Fruit fly (Drosophila melanogaster) whole organism, embryonic: Measurements from ENCODE around the gene CG15642.

ENCODE experiments used
- Atf6 ChIP-seq: fragments of 200-800 bp; sonication (Bioruptor generic); IDR thresholded peaks from 2 replicates; pipeline ENCODE4 v1.3.6; 2022; ENCODE audit warnings: missing biosample characterization, missing genetic modification characterization
- B-H2 ChIP-seq: fragments of 200-800 bp; sonication (Bioruptor generic); optimal IDR thresholded peaks from 2 replicates; lab custom pipeline; 2018; ENCODE audit warnings: missing biosample characterization, mild to moderate bottlenecking, missing genetic modification characterization
- BEAF-32 ChIP-seq: fragments of 200-800 bp; sonication (Bioruptor generic); optimal IDR thresholded peaks from 3 replicates; lab custom pipeline; 2017; ENCODE audit warnings: missing biosample characterization, missing genetic modification characterization, mild to moderate bottlenecking, moderate library complexity, missing genetic modification reagents
- CG10209 ChIP-seq: fragments of 200-800 bp; sonication (Bioruptor generic); optimal IDR thresholded peaks from 3 replicates; lab custom pipeline; 2017; ENCODE audit warnings: missing biosample characterization, mild to moderate bottlenecking, missing genetic modification characterization, missing genetic modification reagents
- CG10543 ChIP-seq: fragments of 200-800 bp; sonication (Bioruptor generic); optimal IDR thresholded peaks from 3 replicates; lab custom pipeline; 2017; ENCODE audit warnings: missing biosample characterization, mild to moderate bottlenecking, missing genetic modification characterization, moderate library complexity
- CG11696 ChIP-seq: fragments of 200-800 bp; sonication (Bioruptor generic); IDR thresholded peaks from 2 replicates; pipeline ENCODE4 v1.3.6; 2022; ENCODE audit warnings: missing biosample characterization, missing genetic modification characterization
- CG12155 ChIP-seq: fragments of 200-800 bp; sonication (Bioruptor generic); optimal IDR thresholded peaks from 3 replicates; lab custom pipeline; 2016; ENCODE audit warnings: missing biosample characterization, missing genetic modification characterization
- CG12299 ChIP-seq: fragments of 200-800 bp; sonication (Bioruptor generic); optimal IDR thresholded peaks from 2 replicates; lab custom pipeline; 2018; ENCODE audit warnings: missing biosample characterization, mild to moderate bottlenecking, missing genetic modification characterization
- CG12769 ChIP-seq: fragments of 200-800 bp; sonication (Bioruptor generic); optimal IDR thresholded peaks from 2 replicates; lab custom pipeline; 2019; ENCODE audit warnings: missing biosample characterization, mild to moderate bottlenecking, missing genetic modification characterization, moderate library complexity
- CG13775 ChIP-seq: fragments of 200-800 bp; sonication (Bioruptor generic); optimal IDR thresholded peaks from 3 replicates; lab custom pipeline; 2017; ENCODE audit warnings: missing biosample characterization, mild to moderate bottlenecking, missing genetic modification characterization
- CG1792 ChIP-seq: fragments of 200-800 bp; sonication (Bioruptor generic); optimal IDR thresholded peaks from 2 replicates; lab custom pipeline; 2016; ENCODE audit warnings: missing biosample characterization, missing genetic modification characterization
- CG18619 ChIP-seq: fragments of 200-800 bp; sonication (Bioruptor generic); optimal IDR thresholded peaks from 3 replicates; lab custom pipeline; 2017; ENCODE audit warnings: missing biosample characterization, mild to moderate bottlenecking, missing genetic modification characterization
- CG2202 ChIP-seq: fragments of 200-800 bp; sonication (Bioruptor generic); optimal IDR thresholded peaks from 2 replicates; lab custom pipeline; 2018; ENCODE audit warnings: missing biosample characterization, mild to moderate bottlenecking, missing genetic modification characterization
- CG31441 ChIP-seq: fragments of 200-800 bp; sonication (Bioruptor generic); IDR thresholded peaks from 2 replicates; pipeline ENCODE4 v1.3.6; 2022; ENCODE audit warnings: missing biosample characterization, missing genetic modification characterization
- CG3726 ChIP-seq: fragments of 200-800 bp; sonication (Bioruptor generic); IDR thresholded peaks from 3 replicates; pipeline ENCODE4, ENCODE4 v1.3.6; 2022; ENCODE audit warnings: missing biosample characterization, missing genetic modification characterization
- CG3838 ChIP-seq: fragments of 200-800 bp; sonication (Bioruptor generic); optimal IDR thresholded peaks from 3 replicates; lab custom pipeline; 2016; ENCODE audit warnings: missing biosample characterization, missing genetic modification characterization
- CG5953 ChIP-seq: fragments of 200-800 bp; sonication (Bioruptor generic); IDR thresholded peaks from 2 replicates; pipeline ENCODE4 v1.3.6; 2022; ENCODE audit warnings: missing biosample characterization, missing genetic modification characterization
- CG6175 ChIP-seq: fragments of 200-800 bp; sonication (Bioruptor generic); IDR thresholded peaks from 3 replicates; pipeline ENCODE4 v1.3.6; 2022; ENCODE audit warnings: missing biosample characterization, missing genetic modification characterization
- CG6765 ChIP-seq: fragments of 200-800 bp; sonication (Bioruptor generic); optimal IDR thresholded peaks from 3 replicates; lab custom pipeline; 2017; ENCODE audit warnings: missing biosample characterization, mild to moderate bottlenecking, missing genetic modification characterization
- CG6854 ChIP-seq: fragments of 200-800 bp; sonication (Bioruptor generic); optimal IDR thresholded peaks from 3 replicates; lab custom pipeline; 2017; ENCODE audit warnings: missing biosample characterization, mild to moderate bottlenecking, missing genetic modification characterization
- Dbx ChIP-seq: fragments of 200-800 bp; sonication (Bioruptor generic); IDR thresholded peaks from 3 replicates; pipeline ENCODE4 v1.3.6; 2022; ENCODE audit warnings: missing biosample characterization, missing genetic modification characterization
- Dll ChIP-seq: fragments of 200-800 bp; sonication (Bioruptor generic); IDR thresholded peaks from 4 replicates; pipeline ENCODE4 v1.3.6; 2022; ENCODE audit warnings: missing biosample characterization, missing genetic modification characterization; ENCODE audit not compliant: partially characterized antibody
- Fer2 ChIP-seq: fragments of 200-800 bp; sonication (Bioruptor generic); optimal IDR thresholded peaks from 2 replicates; lab custom pipeline; 2018; ENCODE audit warnings: missing biosample characterization, mild to moderate bottlenecking, missing genetic modification characterization, moderate library complexity
- Hmx ChIP-seq: fragments of 200-800 bp; sonication (Bioruptor generic); optimal IDR thresholded peaks from 2 replicates; lab custom pipeline; 2016; ENCODE audit warnings: missing biosample characterization, missing genetic modification characterization
- Mad ChIP-seq: fragments of 200-800 bp; sonication (Bioruptor generic); optimal IDR thresholded peaks from 2 replicates; lab custom pipeline; 2016; ENCODE audit warnings: missing biosample characterization, missing genetic modification characterization
- Rfx ChIP-seq: fragments of 200-800 bp; sonication (Bioruptor generic); IDR thresholded peaks from 2 replicates; pipeline ENCODE4 v1.3.6; 2022; ENCODE audit warnings: missing biosample characterization, missing genetic modification characterization
- Scr ChIP-seq: fragments of 200-800 bp; sonication (Bioruptor generic); IDR thresholded peaks from 2 replicates; pipeline ENCODE4 v1.3.6; 2022; ENCODE audit warnings: missing biosample characterization, missing genetic modification characterization; ENCODE audit not compliant: partially characterized antibody
- Tbp ChIP-seq: fragments of >200 bp; optimal IDR thresholded peaks from 2 replicates; lab custom pipeline; 2018; ENCODE audit warnings: missing biosample characterization, missing genetic modification characterization
- ac ChIP-seq: fragments of 200-800 bp; sonication (Bioruptor generic); optimal IDR thresholded peaks from 3 replicates; lab custom pipeline; 2017; ENCODE audit warnings: missing biosample characterization, mild to moderate bottlenecking, missing genetic modification characterization
- bcd ChIP-seq: fragments of 200-800 bp; sonication (Bioruptor generic); optimal IDR thresholded peaks from 2 replicates; lab custom pipeline; 2017; ENCODE audit warnings: missing biosample characterization, mild to moderate bottlenecking, missing genetic modification characterization
- chif ChIP-seq, 2 experiments: fragments of 200-800 bp; sonication (Bioruptor generic); optimal IDR thresholded peaks; 3 replicates each; lab custom pipeline; 2016; ENCODE audit warnings: missing biosample characterization in 2 of 2, missing genetic modification characterization in 2 of 2
- croc ChIP-seq: fragments of 200-800 bp; sonication (Bioruptor generic); conservative IDR thresholded peaks from 3 replicates; pipeline ENCODE4 v1.3.6; 2022; ENCODE audit warnings: missing biosample characterization, missing genetic modification characterization
- fru ChIP-seq: fragments of >200 bp; optimal IDR thresholded peaks from 2 replicates; lab custom pipeline; 2017
- fu2 ChIP-seq: fragments of 200-800 bp; sonication (Bioruptor generic); optimal IDR thresholded peaks from 2 replicates; lab custom pipeline; 2016; ENCODE audit warnings: missing biosample characterization, missing genetic modification characterization
- gro ChIP-seq: fragments of 200-800 bp; sonication (Bioruptor generic); optimal IDR thresholded peaks from 2 replicates; lab custom pipeline; 2016; ENCODE audit warnings: missing biosample characterization, missing genetic modification characterization
- gsb-n ChIP-seq: fragments of 200-800 bp; sonication (Bioruptor generic); optimal IDR thresholded peaks from 3 replicates; lab custom pipeline; 2018; ENCODE audit warnings: missing biosample characterization, mild to moderate bottlenecking, missing genetic modification characterization
- gt ChIP-seq: fragments of 200-800 bp; sonication (Bioruptor generic); IDR thresholded peaks from 2 replicates; pipeline ENCODE4 v1.3.6; 2022; ENCODE audit warnings: missing biosample characterization, missing genetic modification characterization
- hb ChIP-seq: fragments of 200-800 bp; sonication (Bioruptor generic); IDR thresholded peaks from 3 replicates; pipeline ENCODE4 v1.3.6; 2022; ENCODE audit warnings: missing biosample characterization, missing genetic modification characterization; ENCODE audit not compliant: partially characterized antibody
- nau ChIP-seq: fragments of 200-800 bp; sonication (Bioruptor generic); optimal IDR thresholded peaks from 3 replicates; lab custom pipeline; 2017; ENCODE audit warnings: missing biosample characterization, mild to moderate bottlenecking, missing genetic modification characterization, missing genetic modification reagents
- oc ChIP-seq: fragments of 200-800 bp; sonication (Bioruptor generic); optimal IDR thresholded peaks from 2 replicates; lab custom pipeline; 2018; ENCODE audit warnings: missing biosample characterization, mild to moderate bottlenecking, missing genetic modification characterization, moderate library complexity
- phol ChIP-seq: fragments of 200-800 bp; sonication (Bioruptor generic); optimal IDR thresholded peaks from 3 replicates; lab custom pipeline; 2018; ENCODE audit warnings: missing biosample characterization, mild to moderate bottlenecking, missing genetic modification characterization, moderate library complexity
- pum ChIP-seq: fragments of 200-800 bp; sonication (Bioruptor generic); optimal IDR thresholded peaks from 2 replicates; lab custom pipeline; 2016; ENCODE audit warnings: missing biosample characterization, missing genetic modification characterization
- slou ChIP-seq: fragments of 200-800 bp; sonication (Bioruptor generic); optimal IDR thresholded peaks from 3 replicates; lab custom pipeline; 2016; ENCODE audit warnings: missing biosample characterization, missing genetic modification characterization
- ssp ChIP-seq: fragments of 200-800 bp; sonication (Bioruptor generic); IDR thresholded peaks from 2 replicates; pipeline ENCODE4 v1.3.6; 2022; ENCODE audit warnings: missing biosample characterization, missing genetic modification characterization
- stwl ChIP-seq: fragments of 200-800 bp; sonication (Bioruptor generic); optimal IDR thresholded peaks from 3 replicates; lab custom pipeline; 2018; ENCODE audit warnings: missing biosample characterization, mild to moderate bottlenecking, missing genetic modification characterization, moderate library complexity
- twi ChIP-seq: fragments of 200-800 bp; optimal IDR thresholded peaks from 2 replicates; lab custom pipeline; 2019; ENCODE audit warnings: missing biosample characterization, mild to moderate bottlenecking, missing genetic modification characterization, moderate library complexity
- unpg ChIP-seq: fragments of 200-800 bp; sonication (Bioruptor generic); optimal IDR thresholded peaks from 3 replicates; lab custom pipeline; 2018; ENCODE audit warnings: missing biosample characterization, mild to moderate bottlenecking, missing genetic modification characterization, moderate library complexity
- vnd ChIP-seq: fragments of 200-800 bp; sonication (Bioruptor generic); IDR thresholded peaks from 3 replicates; pipeline ENCODE4 v1.3.6; 2022; ENCODE audit warnings: missing biosample characterization, missing genetic modification characterization; ENCODE audit not compliant: partially characterized antibody
- vvl ChIP-seq: fragments of 200-800 bp; sonication (Bioruptor generic); IDR thresholded peaks from 2 replicates; pipeline ENCODE4 v1.3.6; 2022; ENCODE audit warnings: missing biosample characterization, missing genetic modification characterization
- wor ChIP-seq: fragments of 200-800 bp; sonication (Bioruptor generic); IDR thresholded peaks from 2 replicates; pipeline ENCODE4 v1.3.6; 2022; ENCODE audit warnings: missing biosample characterization, missing genetic modification characterization

The CG15642 gene

dm6 chrX:15497440-15498271 lies 30.1 kb upstream of the CG15642 start (continued):
- TF ChIP-seq Dll (GFP tag; lab: Robert Waterston, UW): no peak
- no peak for TF ChIP-seq Hmx (GFP tag; lab: Kevin White, UChicago)
- peak; percentile 13 for TF ChIP-seq ac (GFP tag; lab: Kevin White, UChicago)
- peak; percentile 37 for TF ChIP-seq CG10209
- TF ChIP-seq phol (tag; lab: Kevin White, UChicago): peak; percentile 8
- TF ChIP-seq BEAF-32: no peak
- peak; percentile 17 for TF ChIP-seq CG10543 (GFP tag; lab: Kevin White, UChicago)
- TF ChIP-seq CG3726 (GFP tag; lab: Robert Waterston, UW): no peak
- peak; percentile 43; the same call in 1 of the 2 replicates for TF ChIP-seq CG11696 (GFP tag; lab: Robert Waterston, UW)
- no peak for TF ChIP-seq CG1792 (GFP tag; lab: Kevin White, UChicago)
- no peak for TF ChIP-seq CG3838 (GFP tag; lab: Kevin White, UChicago)
- TF ChIP-seq CG5953: 0 out of 2 replicates have a peak, but pooled peaks have one; percentile 20
- TF ChIP-seq slou (GFP tag; lab: Kevin White, UChicago): no peak
- TF ChIP-seq CG6854 (GFP tag; lab: Kevin White, UChicago): no peak
- TF ChIP-seq chif (GFP tag; optimal IDR thresholded peaks at IDR 0.05; lab: Kevin White, UChicago): no peak
- no peak for TF ChIP-seq Dbx (GFP tag; lab: Robert Waterston, UW)
- TF ChIP-seq Tbp (GFP tag; lab: Kevin White, UChicago): no peak
- no peak for TF ChIP-seq CG18619 (GFP tag; lab: Kevin White, UChicago)
- TF ChIP-seq CG31441: 0 out of 2 replicates have a peak, but pooled peaks have one; percentile 10
- no peak for TF ChIP-seq CG6765 (GFP tag; lab: Kevin White, UChicago)
- TF ChIP-seq twi (tag; lab: Kevin White, UChicago): no peak
- peak; percentile 1 for TF ChIP-seq nau (GFP tag; lab: Kevin White, UChicago)
- TF ChIP-seq B-H2: no peak
- no peak for TF ChIP-seq hb (GFP tag; lab: Robert Waterston, UW)
- peak; percentile 51 for TF ChIP-seq CG2202 (tag; lab: Kevin White, UChicago)
- no peak for TF ChIP-seq gsb-n (tag; lab: Kevin White, UChicago)
- no peak for TF ChIP-seq pum
- TF ChIP-seq CG12155: no peak
- no peak for TF ChIP-seq gro (GFP tag; lab: Kevin White, UChicago)
- TF ChIP-seq CG12299 (tag; lab: Kevin White, UChicago): no peak
- no peak for TF ChIP-seq fu2 (GFP tag; lab: Kevin White, UChicago)
- no peak for TF ChIP-seq bcd (GFP tag; lab: Kevin White, UChicago)
- no peak for TF ChIP-seq stwl (tag; lab: Kevin White, UChicago)
- no peak for TF ChIP-seq fru (lab: Kevin White, UChicago)
- no peak for TF ChIP-seq Rfx (GFP tag; lab: Robert Waterston, UW)
- TF ChIP-seq CG13775 (GFP tag; lab: Kevin White, UChicago): no peak
- no peak for TF ChIP-seq Scr (GFP tag; lab: Robert Waterston, UW)
- TF ChIP-seq CG12769 (tag; lab: Kevin White, UChicago): no peak
- TF ChIP-seq gt (GFP tag; lab: Robert Waterston, UW): no peak
- no peak for TF ChIP-seq vnd (GFP tag; lab: Robert Waterston, UW)
- no peak for TF ChIP-seq Atf6 (GFP tag; lab: Robert Waterston, UW)
- TF ChIP-seq Fer2: no peak
- TF ChIP-seq unpg (GFP tag; lab: Kevin White, UChicago): no peak
- no peak for TF ChIP-seq CG6175 (GFP tag; lab: Robert Waterston, UW)
- no peak for TF ChIP-seq vvl
- no peak for TF ChIP-seq oc (tag; lab: Kevin White, UChicago)
- TF ChIP-seq wor: no peak
- TF ChIP-seq Mad: no peak
- TF ChIP-seq croc (GFP tag; lab: Robert Waterston, UW): no peak
- no peak for TF ChIP-seq ssp
